Worm (Caenorhabditis elegans): ENCODE measurements around the gene F58D12.1.

F58D12.1 gene

ce11 chrV:14079501-14079900, 30.1 kb downstream of the F58D12.1 start, which contains the start of gene D1086.6:
Gene D1086.6, plus strand, starts transcription at chrV:14079801.
- TF ChIP-seq W03F9.2 (tag; optimal IDR thresholded peaks at IDR 0.05) (no peak), him-1 (tag; optimal IDR thresholded peaks at IDR 0.05) (no peak), dao-5 (tag; optimal IDR thresholded peaks at IDR 0.05) (no peak)

- TF ChIP-seq dao-5 (tag; optimal IDR thresholded peaks at IDR 0.05) (no peak), him-1 (tag; optimal IDR thresholded peaks at IDR 0.05) (no peak), W03F9.2 (tag; optimal IDR thresholded peaks at IDR 0.05) (no peak)
Observed at ce11 chrV:14082453-14082852, 33.1 kb downstream of the F58D12.1 start, which contains the start of gene D1086.10. Gene D1086.10, plus strand, starts transcription at chrV:14082753.

- no peak for TF ChIP-seq dao-5 (tag; optimal IDR thresholded peaks at IDR 0.05)
- no peak for TF ChIP-seq him-1 (tag; optimal IDR thresholded peaks at IDR 0.05)
- no peak for TF ChIP-seq W03F9.2 (tag; optimal IDR thresholded peaks at IDR 0.05)
Observed at ce11 chrV:14083970-14084369, 34.6 kb downstream of the F58D12.1 start, which contains the start of gene D1086.7. Gene D1086.7, plus strand, starts transcription at chrV:14084270.

- no peak for TF ChIP-seq him-1 (tag; optimal IDR thresholded peaks at IDR 0.05)
- TF ChIP-seq dao-5 (tag; optimal IDR thresholded peaks at IDR 0.05) = no peak
- no peak for TF ChIP-seq W03F9.2 (tag; optimal IDR thresholded peaks at IDR 0.05)
Observed at ce11 chrV:14085589-14085988, 36.2 kb downstream of the F58D12.1 start, which contains the start of gene D1086.18. Gene D1086.18, plus strand, starts transcription at chrV:14085889.

- TF ChIP-seq him-1 (tag; optimal IDR thresholded peaks at IDR 0.05) = no peak
- no peak for TF ChIP-seq dao-5 (tag; optimal IDR thresholded peaks at IDR 0.05)
- no peak for TF ChIP-seq W03F9.2 (tag; optimal IDR thresholded peaks at IDR 0.05)
Observed at ce11 chrV:14088051-14088450, 38.7 kb downstream of the F58D12.1 start, which contains the start of gene D1086.19. Gene D1086.19, plus strand, starts transcription at chrV:14088351.

- no peak for TF ChIP-seq W03F9.2 (tag; optimal IDR thresholded peaks at IDR 0.05)
- TF ChIP-seq dao-5 (tag; optimal IDR thresholded peaks at IDR 0.05) = no peak
- no peak for TF ChIP-seq him-1 (tag; optimal IDR thresholded peaks at IDR 0.05)
Observed at ce11 chrV:14090309-14090967, 41.1 kb downstream of the F58D12.1 start, which contains the start of the genes D1086.5 and him-5. Gene D1086.5, minus strand, starts transcription at chrV:14090359. Gene him-5, plus strand, starts transcription at chrV:14090426.

- no peak for TF ChIP-seq him-1 (tag; optimal IDR thresholded peaks at IDR 0.05)
- TF ChIP-seq dao-5 (tag; optimal IDR thresholded peaks at IDR 0.05) = no peak
- TF ChIP-seq W03F9.2 (tag; optimal IDR thresholded peaks at IDR 0.05) = no peak
Observed at ce11 chrV:14092403-14092802, 43.0 kb downstream of the F58D12.1 start, which contains the start of gene D1086.3. Gene D1086.3, plus strand, starts transcription at chrV:14092792.

ce11 chrV:14093805-14094204, 44.4 kb downstream of the F58D12.1 start, which contains the start of gene D1086.8:
Gene D1086.8, plus strand, starts transcription at chrV:14094105.
- no peak for TF ChIP-seq him-1 (tag; optimal IDR thresholded peaks at IDR 0.05)
- no peak for TF ChIP-seq W03F9.2 (tag; optimal IDR thresholded peaks at IDR 0.05)
- TF ChIP-seq dao-5 (tag; optimal IDR thresholded peaks at IDR 0.05) = no peak

ce11 chrV:14094546-14094945, 45.2 kb downstream of the F58D12.1 start:
- TF ChIP-seq W03F9.2 (tag; optimal IDR thresholded peaks at IDR 0.05) = no peak
- TF ChIP-seq dao-5 (tag; optimal IDR thresholded peaks at IDR 0.05) = no peak
- TF ChIP-seq him-1 (tag; optimal IDR thresholded peaks at IDR 0.05) = no peak

ce11 chrV:14094953-14095352, 45.6 kb downstream of the F58D12.1 start:
- no peak for TF ChIP-seq dao-5 (tag; optimal IDR thresholded peaks at IDR 0.05)
- TF ChIP-seq W03F9.2 (tag; optimal IDR thresholded peaks at IDR 0.05) = no peak
- no peak for TF ChIP-seq him-1 (tag; optimal IDR thresholded peaks at IDR 0.05)

- TF ChIP-seq W03F9.2 (tag; optimal IDR thresholded peaks at IDR 0.05) = no peak
- no peak for TF ChIP-seq him-1 (tag; optimal IDR thresholded peaks at IDR 0.05)
- TF ChIP-seq dao-5 (tag; optimal IDR thresholded peaks at IDR 0.05) = no peak
Observed at ce11 chrV:14097358-14097757, 48.0 kb downstream of the F58D12.1 start.

- no peak for TF ChIP-seq him-1 (tag; optimal IDR thresholded peaks at IDR 0.05)
- TF ChIP-seq W03F9.2 (tag; optimal IDR thresholded peaks at IDR 0.05) = no peak
- TF ChIP-seq dao-5 (tag; optimal IDR thresholded peaks at IDR 0.05) = no peak
Observed at ce11 chrV:14098519-14098918, 49.1 kb downstream of the F58D12.1 start, which contains the start of the genes D1086.2 and D1086.1. Gene D1086.2, minus strand, starts transcription at chrV:14098668. Gene D1086.1, plus strand, starts transcription at chrV:14098858.

- TF ChIP-seq dao-5 (tag; optimal IDR thresholded peaks at IDR 0.05) (no peak), W03F9.2 (tag; optimal IDR thresholded peaks at IDR 0.05) (no peak), him-1 (tag; optimal IDR thresholded peaks at IDR 0.05) (no peak)
Observed at ce11 chrV:14100886-14101285, 51.5 kb downstream of the F58D12.1 start, which contains the start of gene D1086.12. Gene D1086.12, plus strand, starts transcription at chrV:14101186.

- TF ChIP-seq W03F9.2 (tag; optimal IDR thresholded peaks at IDR 0.05) (no peak), dao-5 (tag; optimal IDR thresholded peaks at IDR 0.05) (no peak), him-1 (tag; optimal IDR thresholded peaks at IDR 0.05) (no peak)
Observed at ce11 chrV:14103970-14104369, 54.6 kb downstream of the F58D12.1 start, which contains the start of gene D1086.9. Gene D1086.9, plus strand, starts transcription at chrV:14104270.

Measured in whole organism, L4/young adult.